In the genomic region with DNA sequence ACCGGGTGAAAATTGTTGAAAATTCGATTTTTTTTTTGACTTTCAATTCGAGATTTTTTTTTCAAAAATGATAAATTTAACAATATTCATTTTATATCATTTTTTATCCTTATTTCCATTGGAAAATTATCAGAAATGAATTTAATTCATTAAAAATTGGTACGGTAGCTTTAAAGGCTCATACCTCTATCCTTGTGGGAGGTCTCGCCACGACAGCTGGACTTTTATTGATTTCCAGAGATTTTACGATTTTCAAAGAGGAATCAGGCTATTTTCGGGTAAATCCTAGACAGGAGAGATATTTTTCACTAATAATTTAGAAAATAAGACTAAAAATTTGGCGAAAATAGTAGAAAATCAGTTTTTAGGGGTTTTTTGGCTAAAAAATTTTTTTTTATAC, we compare ENCODE assay signal across 2 worm cellular contexts.
TF ChIP-seq lines count a peak whose summit lies in the region.

No protein-coding gene starts in this region.

TF ChIP-seq in whole organism, L4 larva, 104 proteins besides CTCF, POLR2A, EP300 and RAD21:
- TF ChIP-seq lin-38 (GFP tag; IDR thresholded peaks at IDR 0.05; lab: Robert Waterston, UW), result 0 out of 2 replicates have a peak, but pooled peaks have one; percentile 13

TF ChIP-seq in whole organism, young adult, 124 proteins besides CTCF, POLR2A, EP300 and RAD21:
- peak; percentile 33; the same call in 1 of the 2 replicates for TF ChIP-seq mcd-1 (GFP tag; IDR thresholded peaks at IDR 0.05; lab: Robert Waterston, UW)
- peak; percentile 68 for TF ChIP-seq xnd-1 (tag; optimal IDR thresholded peaks at IDR 0.05; lab: Kevin White, UChicago)
- peak; percentile 67 for TF ChIP-seq madf-6 (GFP tag; IDR thresholded peaks at IDR 0.05; lab: Robert Waterston, UW)
- TF ChIP-seq lsl-1 (GFP tag; optimal IDR thresholded peaks at IDR 0.05; lab: Kevin White, UChicago), result peak; percentile 58
- TF ChIP-seq madf-8 (GFP tag; conservative IDR thresholded peaks at IDR 0.05; lab: Robert Waterston, UW), result peak; percentile 17; the same call in 1 of the 2 replicates
